Fruit fly (Drosophila melanogaster) whole organism, embryonic: ENCODE measurements around the gene CG10761.
A peak's percentile ranks its signal among the peaks of the same experiment; 100 is the strongest.

Experiments
- ATbp ChIP-seq: fragments of 200-800 bp; sonication (Bioruptor generic); optimal IDR thresholded peaks from 2 replicates; lab custom pipeline; 2017; ENCODE audit warnings: missing biosample characterization, mild to moderate bottlenecking, missing genetic modification characterization, missing genetic modification reagents
- Abd-B ChIP-seq: fragments of 200-800 bp; sonication (Bioruptor generic); optimal IDR thresholded peaks from 2 replicates; lab custom pipeline; 2018; ENCODE audit warnings: missing biosample characterization, mild to moderate bottlenecking, missing genetic modification characterization, moderate library complexity
- Antp ChIP-seq: fragments of 200-800 bp; sonication (Bioruptor generic); optimal IDR thresholded peaks from 3 replicates; lab custom pipeline; 2016; ENCODE audit warnings: missing biosample characterization, missing genetic modification characterization
- B-H2 ChIP-seq: fragments of 200-800 bp; sonication (Bioruptor generic); optimal IDR thresholded peaks from 2 replicates; lab custom pipeline; 2018; ENCODE audit warnings: missing biosample characterization, mild to moderate bottlenecking, missing genetic modification characterization
- Bteb2 ChIP-seq: fragments of 200-800 bp; sonication (Bioruptor generic); optimal IDR thresholded peaks from 2 replicates; lab custom pipeline; 2016; ENCODE audit warnings: missing biosample characterization, missing genetic modification characterization
- CG10267 ChIP-seq: fragments of 200-800 bp; sonication (Bioruptor generic); optimal IDR thresholded peaks from 2 replicates; lab custom pipeline; 2018; ENCODE audit warnings: missing biosample characterization, mild to moderate bottlenecking, missing genetic modification characterization, moderate library complexity
- CG10654 ChIP-seq: fragments of 200-800 bp; sonication (Bioruptor generic); optimal IDR thresholded peaks from 2 replicates; lab custom pipeline; 2016; ENCODE audit warnings: missing biosample characterization, missing genetic modification characterization
- CG10959 ChIP-seq: fragments of 200-800 bp; sonication (Bioruptor generic); IDR thresholded peaks from 2 replicates; pipeline ENCODE4 v1.3.6; 2022; ENCODE audit warnings: missing biosample characterization, missing genetic modification characterization
- CG11504 ChIP-seq: fragments of 200-800 bp; sonication (Bioruptor generic); optimal IDR thresholded peaks from 3 replicates; lab custom pipeline; 2019; ENCODE audit warnings: missing biosample characterization, mild to moderate bottlenecking, missing genetic modification characterization, moderate library complexity
- CG11695 ChIP-seq: fragments of 200-800 bp; sonication (Bioruptor generic); IDR thresholded peaks from 3 replicates; pipeline ENCODE4 v1.3.6; 2022; ENCODE audit warnings: missing biosample characterization, missing genetic modification characterization
- CG12744 ChIP-seq: fragments of 200-800 bp; sonication (Bioruptor generic); optimal IDR thresholded peaks from 2 replicates; lab custom pipeline; 2016; ENCODE audit warnings: missing biosample characterization, missing genetic modification characterization
- CG13287 ChIP-seq: fragments of 200-800 bp; sonication (Bioruptor generic); IDR thresholded peaks from 2 replicates; pipeline ENCODE4 v1.3.6; 2022; ENCODE audit warnings: missing biosample characterization, missing genetic modification characterization; ENCODE audit not compliant: partially characterized antibody
- CG15011 ChIP-seq: fragments of 200-800 bp; sonication (Bioruptor generic); optimal IDR thresholded peaks from 3 replicates; lab custom pipeline; 2018; ENCODE audit warnings: missing biosample characterization, mild to moderate bottlenecking, missing genetic modification characterization
- CG15269 ChIP-seq: fragments of 200-800 bp; sonication (Bioruptor generic); optimal IDR thresholded peaks from 2 replicates; lab custom pipeline; 2018; ENCODE audit warnings: missing biosample characterization, mild to moderate bottlenecking, missing genetic modification characterization, moderate library complexity
- CG17328 ChIP-seq: fragments of 200-800 bp; sonication (Bioruptor generic); IDR thresholded peaks from 2 replicates; pipeline ENCODE4 v1.3.6; 2022; ENCODE audit warnings: missing biosample characterization, missing genetic modification characterization
- CG17912 ChIP-seq: fragments of 200-800 bp; sonication (Bioruptor generic); optimal IDR thresholded peaks from 2 replicates; lab custom pipeline; 2018; ENCODE audit warnings: missing biosample characterization, mild to moderate bottlenecking, missing genetic modification characterization
- CG18262 ChIP-seq: fragments of 200-800 bp; optimal IDR thresholded peaks from 3 replicates; lab custom pipeline; 2019; ENCODE audit warnings: missing biosample characterization, mild to moderate bottlenecking, missing genetic modification characterization, moderate library complexity
- CG2129 ChIP-seq: fragments of 200-800 bp; sonication (Bioruptor generic); IDR thresholded peaks from 2 replicates; pipeline ENCODE4 v1.3.6; 2022; ENCODE audit warnings: missing biosample characterization, missing genetic modification characterization; ENCODE audit not compliant: partially characterized antibody
- CG30020 ChIP-seq: fragments of 200-800 bp; optimal IDR thresholded peaks from 2 replicates; lab custom pipeline; 2019; ENCODE audit warnings: missing biosample characterization, mild to moderate bottlenecking, missing genetic modification characterization, moderate library complexity
- CG34376 ChIP-seq: fragments of 200-800 bp; sonication (Bioruptor generic); optimal IDR thresholded peaks from 2 replicates; lab custom pipeline; 2018; ENCODE audit warnings: missing biosample characterization, mild to moderate bottlenecking, missing genetic modification characterization
- CG6683 ChIP-seq: fragments of 200-800 bp; sonication (Bioruptor generic); optimal IDR thresholded peaks from 2 replicates; lab custom pipeline; 2017; ENCODE audit warnings: missing biosample characterization, mild to moderate bottlenecking, missing genetic modification characterization, missing genetic modification reagents
- CG6813 ChIP-seq: fragments of 200-800 bp; sonication (Bioruptor generic); optimal IDR thresholded peaks from 2 replicates; lab custom pipeline; 2017; ENCODE audit warnings: missing biosample characterization, missing genetic modification characterization, mild to moderate bottlenecking, moderate library complexity, missing genetic modification reagents
- CG7271 ChIP-seq: fragments of 200-800 bp; sonication (Bioruptor generic); optimal IDR thresholded peaks from 2 replicates; lab custom pipeline; 2018; ENCODE audit warnings: missing biosample characterization, mild to moderate bottlenecking, missing genetic modification characterization, moderate library complexity
- CkIIα-i1 ChIP-seq: fragments of 200-800 bp; sonication (Bioruptor generic); IDR thresholded peaks from 2 replicates; pipeline ENCODE4 v1.3.6; 2022; ENCODE audit warnings: missing biosample characterization, missing genetic modification characterization
- D19A ChIP-seq: fragments of 200-800 bp; optimal IDR thresholded peaks from 3 replicates; lab custom pipeline; 2019; ENCODE audit warnings: missing biosample characterization, mild to moderate bottlenecking, missing genetic modification characterization, moderate library complexity
- Drgx ChIP-seq: fragments of 200-800 bp; sonication (Bioruptor generic); IDR thresholded peaks from 2 replicates; pipeline ENCODE4 v1.3.6; 2022; ENCODE audit warnings: missing biosample characterization, missing genetic modification characterization
- Lim3 ChIP-seq: fragments of 200-800 bp; sonication (Bioruptor generic); IDR thresholded peaks from 2 replicates; pipeline ENCODE4 v1.3.6; 2022; ENCODE audit warnings: missing biosample characterization, missing genetic modification characterization
- Meics ChIP-seq: fragments of 200-800 bp; sonication (Bioruptor generic); optimal IDR thresholded peaks from 2 replicates; lab custom pipeline; 2017; ENCODE audit warnings: missing biosample characterization, mild to moderate bottlenecking, missing genetic modification characterization
- al ChIP-seq: fragments of 200-800 bp; sonication (Bioruptor generic); IDR thresholded peaks from 2 replicates; pipeline ENCODE4 v1.3.6; 2022; ENCODE audit warnings: missing biosample characterization, missing genetic modification characterization
- btn ChIP-seq: fragments of 200-800 bp; sonication (Bioruptor generic); optimal IDR thresholded peaks from 2 replicates; lab custom pipeline; 2016; ENCODE audit warnings: missing biosample characterization, missing genetic modification characterization
- chinmo ChIP-seq: fragments of 200-800 bp; sonication (Bioruptor generic); IDR thresholded peaks from 4 replicates; pipeline ENCODE4 v1.3.6; 2022; ENCODE audit warnings: missing biosample characterization, missing genetic modification characterization; ENCODE audit not compliant: partially characterized antibody
- croc ChIP-seq: fragments of 200-800 bp; sonication (Bioruptor generic); conservative IDR thresholded peaks from 3 replicates; pipeline ENCODE4 v1.3.6; 2022; ENCODE audit warnings: missing biosample characterization, missing genetic modification characterization
- crp ChIP-seq, 2 experiments: fragments of 200-800 bp; sonication (Bioruptor generic); optimal IDR thresholded peaks; 2 replicates in 1 of 2; 3 replicates in 1 of 2; lab custom pipeline; 2017; ENCODE audit warnings: missing biosample characterization in 2 of 2, missing genetic modification characterization in 2 of 2, mild to moderate bottlenecking in 1 of 2, moderate library complexity in 1 of 2
- danr ChIP-seq: fragments of 200-800 bp; sonication (Bioruptor generic); IDR thresholded peaks from 2 replicates; pipeline ENCODE4 v1.3.6; 2022; ENCODE audit warnings: missing biosample characterization, missing genetic modification characterization
- dm ChIP-seq: fragments of 200-800 bp; sonication (Bioruptor generic); optimal IDR thresholded peaks from 3 replicates; lab custom pipeline; 2016; ENCODE audit warnings: missing biosample characterization, missing genetic modification characterization
- ftz-f1 ChIP-seq: fragments of 200-800 bp; sonication (Bioruptor generic); optimal IDR thresholded peaks from 2 replicates; lab custom pipeline; 2016; ENCODE audit warnings: missing biosample characterization, missing genetic modification characterization
- gsb-n ChIP-seq: fragments of 200-800 bp; sonication (Bioruptor generic); optimal IDR thresholded peaks from 3 replicates; lab custom pipeline; 2018; ENCODE audit warnings: missing biosample characterization, mild to moderate bottlenecking, missing genetic modification characterization
- hb ChIP-seq: fragments of 200-800 bp; sonication (Bioruptor generic); IDR thresholded peaks from 3 replicates; pipeline ENCODE4 v1.3.6; 2022; ENCODE audit warnings: missing biosample characterization, missing genetic modification characterization; ENCODE audit not compliant: partially characterized antibody
- her ChIP-seq: fragments of 200-800 bp; sonication (Bioruptor generic); optimal IDR thresholded peaks from 2 replicates; lab custom pipeline; 2016; ENCODE audit warnings: missing biosample characterization, missing genetic modification characterization
- jumu ChIP-seq: fragments of 200-800 bp; sonication (Bioruptor generic); optimal IDR thresholded peaks from 3 replicates; lab custom pipeline; 2016; ENCODE audit warnings: missing biosample characterization, missing genetic modification characterization
- kni ChIP-seq: fragments of 200-800 bp; sonication (Bioruptor generic); optimal IDR thresholded peaks from 3 replicates; lab custom pipeline; 2017; ENCODE audit warnings: mild to moderate bottlenecking, missing biosample characterization, missing genetic modification reagents, missing genetic modification characterization
- knrl ChIP-seq: fragments of 200-800 bp; sonication (Bioruptor generic); IDR thresholded peaks from 3 replicates; pipeline ENCODE4 v1.3.6; 2022; ENCODE audit warnings: missing biosample characterization, missing genetic modification characterization; ENCODE audit not compliant: partially characterized antibody
- mirr ChIP-seq: fragments of 200-800 bp; sonication (Bioruptor generic); optimal IDR thresholded peaks from 3 replicates; lab custom pipeline; 2018; ENCODE audit warnings: missing biosample characterization, mild to moderate bottlenecking, missing genetic modification characterization
- nmo ChIP-seq: fragments of 200-800 bp; sonication (Bioruptor generic); optimal IDR thresholded peaks from 2 replicates; lab custom pipeline; 2018; ENCODE audit warnings: missing biosample characterization, mild to moderate bottlenecking, missing genetic modification characterization, moderate library complexity
- ranshi ChIP-seq: fragments of 200-800 bp; sonication (Bioruptor generic); IDR thresholded peaks from 2 replicates; pipeline ENCODE4 v1.3.6; 2022; ENCODE audit warnings: missing biosample characterization, missing genetic modification characterization
- schlank ChIP-seq: fragments of 200-800 bp; sonication (Bioruptor generic); optimal IDR thresholded peaks from 2 replicates; lab custom pipeline; 2018; ENCODE audit warnings: missing biosample characterization, mild to moderate bottlenecking, missing genetic modification characterization
- sens-2 ChIP-seq: fragments of 200-800 bp; sonication (Bioruptor generic); IDR thresholded peaks from 2 replicates; pipeline ENCODE4 v1.3.6; 2022; ENCODE audit warnings: missing biosample characterization, missing genetic modification characterization
- seq ChIP-seq: fragments of 200-800 bp; sonication (Bioruptor generic); IDR thresholded peaks from 2 replicates; pipeline ENCODE4 v1.3.6; 2022; ENCODE audit warnings: missing biosample characterization, missing genetic modification characterization
- tna ChIP-seq: fragments of 200-800 bp; sonication (Bioruptor generic); IDR thresholded peaks from 2 replicates; pipeline ENCODE4 v1.3.6; 2022; ENCODE audit warnings: missing biosample characterization, missing genetic modification characterization; ENCODE audit not compliant: partially characterized antibody
- vvl ChIP-seq: fragments of 200-800 bp; sonication (Bioruptor generic); IDR thresholded peaks from 2 replicates; pipeline ENCODE4 v1.3.6; 2022; ENCODE audit warnings: missing biosample characterization, missing genetic modification characterization

The CG10761 gene

DNA sequence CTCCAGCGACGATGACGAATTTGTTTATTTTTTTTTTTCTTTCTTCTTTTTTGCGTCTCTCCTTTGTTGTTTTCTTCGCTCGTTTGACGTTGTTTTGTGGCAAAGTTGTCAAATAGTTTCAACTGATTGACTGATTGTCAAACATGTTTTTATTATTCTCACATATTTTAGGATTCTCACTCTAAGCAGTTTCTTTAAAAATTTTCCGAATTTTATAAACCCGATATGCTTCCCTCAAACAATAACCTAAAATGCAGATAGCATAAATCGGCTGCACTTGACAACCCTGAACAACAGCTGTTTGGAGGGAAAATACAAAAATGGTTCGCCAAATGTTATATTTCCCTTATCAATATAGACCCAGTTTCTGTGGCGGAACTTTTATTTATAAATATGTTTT lies 19.1 kb downstream of the CG10761 start, which contains the start of gene CG17982 (continued):
- TF ChIP-seq her (peak; percentile 88), ftz-f1 (GFP tag; lab: Kevin White, UChicago) (no peak), Lim3 (GFP tag; lab: Robert Waterston, UW) (no peak), CG2129 (no peak), CG11504 (tag; lab: Kevin White, UChicago) (no peak), Bteb2 (GFP tag; lab: Kevin White, UChicago) (peak; percentile 86), seq (GFP tag; lab: Robert Waterston, UW) (peak; percentile 71), ATbp (peak; percentile 79), btn (peak; percentile 73), CG7271 (tag; lab: Kevin White, UChicago) (peak; percentile 45), CG12744 (GFP tag; lab: Kevin White, UChicago) (peak; percentile 79), CkIIα-i1 (GFP tag; lab: Robert Waterston, UW) (no peak), CG18262 (tag; lab: Kevin White, UChicago) (peak; percentile 96), knrl (GFP tag; lab: Robert Waterston, UW) (no peak), ranshi (GFP tag; lab: Robert Waterston, UW) (peak; percentile 82), CG17328 (GFP tag; lab: Robert Waterston, UW) (peak; percentile 83), tna (GFP tag; lab: Robert Waterston, UW) (no peak), hb (GFP tag; lab: Robert Waterston, UW) (no peak), Drgx (GFP tag; lab: Robert Waterston, UW) (peak; percentile 89), D19A (peak; percentile 77), Meics (GFP tag; lab: Kevin White, UChicago) (peak; percentile 84), CG13287 (GFP tag; lab: Robert Waterston, UW) (no peak; the same call in 1 of the 2 replicates), CG6813 (GFP tag; lab: Kevin White, UChicago) (peak; percentile 75), CG10267 (peak; percentile 80), B-H2 (GFP tag; lab: Kevin White, UChicago) (peak; percentile 91), CG15269 (peak; percentile 89), Abd-B (peak; percentile 58), schlank (tag; lab: Kevin White, UChicago) (peak; percentile 61), danr (GFP tag; lab: Robert Waterston, UW) (no peak), CG17912 (GFP tag; lab: Kevin White, UChicago) (peak; percentile 83), CG15011 (no peak), kni (GFP tag; lab: Kevin White, UChicago) (peak; percentile 75), CG34376 (GFP tag; lab: Kevin White, UChicago) (peak; percentile 79), Antp (peak; percentile 84), vvl (GFP tag; lab: Robert Waterston, UW) (peak; percentile 87), chinmo (GFP tag; lab: Robert Waterston, UW) (no peak), CG6683 (peak; percentile 32), nmo (GFP tag; lab: Kevin White, UChicago) (peak; percentile 87), sens-2 (no peak), CG10959 (GFP tag; lab: Robert Waterston, UW) (peak; percentile 81), CG11695 (GFP tag; lab: Robert Waterston, UW) (peak; percentile 81), CG10654 (GFP tag; lab: Kevin White, UChicago) (peak; percentile 73), mirr (GFP tag; lab: Kevin White, UChicago) (peak; percentile 75), crp (GFP tag; optimal IDR thresholded peaks at IDR 0.05; lab: Kevin White, UChicago) (peak; percentile 47 to 89), al (GFP tag; lab: Robert Waterston, UW) (peak; percentile 71), jumu (GFP tag; lab: Kevin White, UChicago) (peak; percentile 77), gsb-n (tag; lab: Kevin White, UChicago) (peak; percentile 75), dm (GFP tag; lab: Kevin White, UChicago) (peak; percentile 61), CG30020 (tag; lab: Kevin White, UChicago) (peak; percentile 64), croc (GFP tag; lab: Robert Waterston, UW) (peak; percentile 53)
